Worm (Caenorhabditis elegans): Measurements from ENCODE around the gene Y46G5A.7.

Y46G5A.7 gene

ce11 chrII:12774402-12774801 lies 18.3 kb upstream of the Y46G5A.7 start, which contains the start of gene Y46G5A.14:
Gene Y46G5A.14 (plus strand): TSS chrII:12774702.
- TF ChIP-seq lin-14 (GFP tag; optimal IDR thresholded peaks at IDR 0.05) (no peak), aha-1 (tag; optimal IDR thresholded peaks at IDR 0.05) (no peak), mab-9 (GFP tag; IDR thresholded peaks at IDR 0.05) (no peak), ceh-90 (tag; optimal IDR thresholded peaks at IDR 0.05) (no peak), ceh-63 (GFP tag; optimal IDR thresholded peaks at IDR 0.05) (no peak), nhr-76 (tag; optimal IDR thresholded peaks at IDR 0.05) (no peak), pax-3 (tag; optimal IDR thresholded peaks at IDR 0.05) (no peak), sox-4 (tag; optimal IDR thresholded peaks at IDR 0.05) (no peak), fos-1 (tag; optimal IDR thresholded peaks at IDR 0.05) (no peak), pqm-1 (tag; optimal IDR thresholded peaks at IDR 0.05) (no peak), snpc-4 (tag; optimal IDR thresholded peaks at IDR 0.05) (no peak)

- TF ChIP-seq irx-1 (tag; optimal IDR thresholded peaks at IDR 0.05) (no peak), ceh-8 (GFP tag; optimal IDR thresholded peaks at IDR 0.05) (peak; percentile 16)
Observed at ce11 chrII:12769947-12770346, 13.8 kb upstream of the Y46G5A.7 start.

ce11 chrII:12768167-12768712 lies 12.1 kb upstream of the Y46G5A.7 start, which contains the start of the genes vps-2 and tiar-2:
Gene vps-2 (minus strand): TSS chrII:12768217.
Gene tiar-2 (plus strand): TSS chrII:12768686.
- TF ChIP-seq jun-1 (tag; optimal IDR thresholded peaks at IDR 0.05) (peak; percentile 48), alr-1 (tag; optimal IDR thresholded peaks at IDR 0.05; ENCODE audit: borderline replicate concordance) (no peak), sox-4 (tag; optimal IDR thresholded peaks at IDR 0.05) (peak; percentile 18), lir-3 (tag; optimal IDR thresholded peaks at IDR 0.05; ENCODE audit: poor library complexity) (no peak), nhr-84 (tag; optimal IDR thresholded peaks at IDR 0.05) (no peak), lin-35 (GFP tag; optimal IDR thresholded peaks at IDR 0.05) (peak; percentile 59 to 73), ceh-88 (GFP tag; IDR thresholded peaks at IDR 0.05) (peak; percentile 50; the same call in 1 of the 2 replicates), vab-15 (tag; optimal IDR thresholded peaks at IDR 0.05) (no peak), grh-1 (GFP tag; IDR thresholded peaks at IDR 0.05) (no peak), isw-1 (GFP tag; IDR thresholded peaks at IDR 0.05) (peak; percentile 67), unc-30 (tag; optimal IDR thresholded peaks at IDR 0.05) (no peak), zag-1 (tag; optimal IDR thresholded peaks at IDR 0.05) (no peak), pax-3 (tag; optimal IDR thresholded peaks at IDR 0.05) (peak; percentile 59), F16B12.6 (tag; optimal IDR thresholded peaks at IDR 0.05) (no peak), nhr-20 (tag; optimal IDR thresholded peaks at IDR 0.05) (peak; percentile 60), lin-39 (tag; optimal IDR thresholded peaks at IDR 0.05) (peak; percentile 53), nhr-237 (tag; optimal IDR thresholded peaks at IDR 0.05) (no peak), hlh-17 (GFP tag; optimal IDR thresholded peaks at IDR 0.05; ENCODE audit: borderline replicate concordance) (no peak), mab-9 (GFP tag; IDR thresholded peaks at IDR 0.05) (no peak), swsn-7 (tag; optimal IDR thresholded peaks at IDR 0.05) (peak; percentile 75), aly-2 (tag; optimal IDR thresholded peaks at IDR 0.05) (no peak), nhr-19 (GFP tag; conservative IDR thresholded peaks at IDR 0.05) (peak; percentile 75), ceh-63 (GFP tag; optimal IDR thresholded peaks at IDR 0.05) (no peak), ces-1 (GFP tag; optimal IDR thresholded peaks at IDR 0.05) (no peak), ama-1 (optimal IDR thresholded peaks at IDR 0.05) (no peak), snpc-4 (tag; optimal IDR thresholded peaks at IDR 0.05) (peak; percentile 61), lin-13 (GFP tag; optimal IDR thresholded peaks at IDR 0.05) (no peak), nhr-76 (tag; optimal IDR thresholded peaks at IDR 0.05) (no peak), aha-1 (tag; optimal IDR thresholded peaks at IDR 0.05) (no peak), efl-3 (GFP tag; optimal IDR thresholded peaks at IDR 0.05) (no peak), Y116A8C.19 (tag; optimal IDR thresholded peaks at IDR 0.05; ENCODE audit: borderline replicate concordance) (no peak), fkh-10 (GFP tag; optimal IDR thresholded peaks at IDR 0.05) (no peak), lin-14 (GFP tag; optimal IDR thresholded peaks at IDR 0.05) (peak; percentile 93), fkh-4 (tag; optimal IDR thresholded peaks at IDR 0.05; ENCODE audit: borderline replicate concordance) (peak; percentile 51), hpl-2 (GFP tag; optimal IDR thresholded peaks at IDR 0.05) (no peak), fos-1 (tag; optimal IDR thresholded peaks at IDR 0.05) (peak; percentile 87), nhr-71 (tag; optimal IDR thresholded peaks at IDR 0.05) (peak; percentile 85), ztf-11 (tag; optimal IDR thresholded peaks at IDR 0.05) (no peak), nhr-90 (tag; optimal IDR thresholded peaks at IDR 0.05; ENCODE audit: poor library complexity) (peak; percentile 74), nhr-12 (tag; optimal IDR thresholded peaks at IDR 0.05) (no peak), dsc-1 (tag; optimal IDR thresholded peaks at IDR 0.05) (peak; percentile 67), irx-1 (tag; optimal IDR thresholded peaks at IDR 0.05) (peak; percentile 67), ceh-90 (tag; optimal IDR thresholded peaks at IDR 0.05) (peak; percentile 31), dpl-1 (GFP tag; optimal IDR thresholded peaks at IDR 0.05) (peak; percentile 58 to 72 (median 58))
